Worm (Caenorhabditis elegans): ENCODE data around the gene F46C5.4.

DNA sequence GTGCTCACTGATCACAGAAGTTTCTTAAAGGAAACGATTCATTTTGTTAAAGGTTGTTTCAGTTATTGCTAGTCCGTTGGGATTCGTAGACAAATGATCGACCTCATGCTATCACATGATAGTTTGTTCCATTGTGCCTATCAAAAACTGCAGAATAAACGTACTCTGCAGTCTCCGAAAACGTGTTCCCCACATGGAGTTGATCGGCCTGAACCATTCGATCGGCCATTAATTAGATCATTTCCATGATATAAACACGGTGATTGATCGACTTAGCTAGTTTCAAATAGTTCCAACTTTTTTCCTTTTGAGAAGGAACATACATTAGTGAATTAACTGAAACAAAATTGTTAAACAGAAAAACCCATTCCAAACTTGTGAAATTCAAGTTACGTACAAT, 13.2 kb upstream of the F46C5.4 start:
- TF ChIP-seq ceh-36 (tag; optimal IDR thresholded peaks at IDR 0.05): no peak
- TF ChIP-seq ama-1 (optimal IDR thresholded peaks at IDR 0.05): no peak
- TF ChIP-seq hmbx-1 (tag; optimal IDR thresholded peaks at IDR 0.05): no peak
- TF ChIP-seq flt-1 (GFP tag; IDR thresholded peaks at IDR 0.05): no peak

Data from whole organism, early embryonic.